Worm (Caenorhabditis elegans) whole organism, L4/young adult: ENCODE measurements around the gene Y50D4A.1.

ENCODE experiments used
- W03F9.2 ChIP-seq: fragments of 150-350 bp; optimal IDR thresholded peaks from 2 replicates; lab custom pipeline; 2014; ENCODE audit warnings: missing biosample characterization, missing genetic modification characterization
- dao-5 ChIP-seq: sonication (generic microtip); optimal IDR thresholded peaks from 2 replicates; lab custom pipeline; 2016; ENCODE audit warnings: missing genotype, missing genetic modification characterization, moderate library complexity, missing compliant biosample characterization
- him-1 ChIP-seq: sonication (generic microtip); optimal IDR thresholded peaks from 2 replicates; lab custom pipeline; 2016; ENCODE audit warnings: missing genotype, missing genetic modification reagents, missing genetic modification characterization, missing compliant biosample characterization

- TF ChIP-seq dao-5 (no peak), W03F9.2 (tag; lab: Kevin White, UChicago) (no peak), him-1 (tag; lab: Kevin White, UChicago) (no peak)
Observed at ce11 chrV:1227756-1228665, 20.3 kb downstream of the Y50D4A.1 start.
